Worm (Caenorhabditis elegans): ENCODE data around the gene ZC477.2.

Gene ZC477.2

DNA sequence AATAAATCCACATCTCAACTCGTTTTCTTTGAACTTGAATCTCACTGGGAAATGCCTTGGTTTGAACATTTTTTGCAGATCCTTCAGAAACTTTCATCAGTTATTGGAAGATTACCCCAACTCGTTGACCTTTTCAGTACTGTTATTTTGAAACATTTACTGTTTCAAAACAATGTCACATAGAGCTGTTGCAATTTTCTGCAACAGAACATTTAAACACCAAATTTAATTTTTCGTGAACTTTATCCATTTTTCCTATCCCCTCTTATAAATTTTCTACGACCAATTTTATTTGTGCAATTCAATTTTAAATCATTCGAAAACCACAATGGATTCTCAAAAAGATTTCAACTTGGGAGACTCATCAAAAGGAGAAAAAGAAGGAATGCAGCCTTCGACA, at the start of gene ZC477.2:
Gene ZC477.2 (plus strand): TSS at position 301 of the 400 bp plus-strand sequence.
- TF ChIP-seq pes-1 (GFP tag; IDR thresholded peaks at IDR 0.05) = no peak
- TF ChIP-seq B0310.2 (tag; optimal IDR thresholded peaks at IDR 0.05) = no peak
- no peak for TF ChIP-seq F13C5.2 (tag; optimal IDR thresholded peaks at IDR 0.05)
- TF ChIP-seq ceh-13 (GFP tag; optimal IDR thresholded peaks at IDR 0.05) = no peak
- no peak for TF ChIP-seq ceh-36 (tag; optimal IDR thresholded peaks at IDR 0.05)
- no peak for TF ChIP-seq aly-1 (tag; optimal IDR thresholded peaks at IDR 0.05)
- no peak for TF ChIP-seq ets-7 (tag; optimal IDR thresholded peaks at IDR 0.05)
- TF ChIP-seq ama-1 (optimal IDR thresholded peaks at IDR 0.05) = no peak
- no peak for TF ChIP-seq hnd-1 (tag; optimal IDR thresholded peaks at IDR 0.05)
- TF ChIP-seq tbx-11 (GFP tag; IDR thresholded peaks at IDR 0.05) = no peak
- TF ChIP-seq tra-4 (tag; optimal IDR thresholded peaks at IDR 0.05) = no peak
- TF ChIP-seq hmg-4 (GFP tag; optimal IDR thresholded peaks at IDR 0.05) = no peak
- TF ChIP-seq flt-1 (GFP tag; IDR thresholded peaks at IDR 0.05) = no peak
- TF ChIP-seq scrt-1 (GFP tag; IDR thresholded peaks at IDR 0.05) = no peak
- no peak for TF ChIP-seq sea-1 (GFP tag; conservative IDR thresholded peaks at IDR 0.05)
- TF ChIP-seq hmbx-1 (tag; optimal IDR thresholded peaks at IDR 0.05) = no peak
- TF ChIP-seq tbx-37 (GFP tag; conservative IDR thresholded peaks at IDR 0.05) = no peak

ce11 chrIV:7062697-7063096, 45.3 kb upstream of the ZC477.2 start:
- TF ChIP-seq hnd-1 (tag; optimal IDR thresholded peaks at IDR 0.05) (no peak), ets-7 (tag; optimal IDR thresholded peaks at IDR 0.05) (no peak), hmg-4 (GFP tag; optimal IDR thresholded peaks at IDR 0.05) (no peak), sea-1 (GFP tag; conservative IDR thresholded peaks at IDR 0.05) (no peak), tbx-37 (GFP tag; conservative IDR thresholded peaks at IDR 0.05) (no peak), B0310.2 (tag; optimal IDR thresholded peaks at IDR 0.05) (no peak), aly-1 (tag; optimal IDR thresholded peaks at IDR 0.05) (no peak), flt-1 (GFP tag; IDR thresholded peaks at IDR 0.05) (no peak), pes-1 (GFP tag; IDR thresholded peaks at IDR 0.05) (no peak), tra-4 (tag; optimal IDR thresholded peaks at IDR 0.05) (no peak), ceh-36 (tag; optimal IDR thresholded peaks at IDR 0.05) (no peak), hmbx-1 (tag; optimal IDR thresholded peaks at IDR 0.05) (no peak), F13C5.2 (tag; optimal IDR thresholded peaks at IDR 0.05) (no peak), scrt-1 (GFP tag; IDR thresholded peaks at IDR 0.05) (no peak), ceh-13 (GFP tag; optimal IDR thresholded peaks at IDR 0.05) (no peak), tbx-11 (GFP tag; IDR thresholded peaks at IDR 0.05) (no peak)

- no peak for TF ChIP-seq hmg-4 (GFP tag; optimal IDR thresholded peaks at IDR 0.05)
- no peak for TF ChIP-seq aly-1 (tag; optimal IDR thresholded peaks at IDR 0.05)
- TF ChIP-seq sea-1 (GFP tag; conservative IDR thresholded peaks at IDR 0.05) = no peak
- no peak for TF ChIP-seq scrt-1 (GFP tag; IDR thresholded peaks at IDR 0.05)
- TF ChIP-seq flt-1 (GFP tag; IDR thresholded peaks at IDR 0.05) = no peak
Measured at ce11 chrIV:7065022-7065421, 43.0 kb upstream of the ZC477.2 start, which contains the start of gene Y43B11AL.1. Gene Y43B11AL.1, plus strand, starts transcription at chrIV:7065322.

ce11 chrIV:7067446-7067845, 40.5 kb upstream of the ZC477.2 start:
- no peak for TF ChIP-seq pes-1 (GFP tag; IDR thresholded peaks at IDR 0.05)
- no peak for TF ChIP-seq B0310.2 (tag; optimal IDR thresholded peaks at IDR 0.05)
- TF ChIP-seq ceh-36 (tag; optimal IDR thresholded peaks at IDR 0.05) = no peak
- no peak for TF ChIP-seq ceh-13 (GFP tag; optimal IDR thresholded peaks at IDR 0.05)
- no peak for TF ChIP-seq ama-1 (optimal IDR thresholded peaks at IDR 0.05)
- TF ChIP-seq tbx-37 (GFP tag; conservative IDR thresholded peaks at IDR 0.05) = no peak
- TF ChIP-seq ets-7 (tag; optimal IDR thresholded peaks at IDR 0.05) = no peak
- TF ChIP-seq sea-1 (GFP tag; conservative IDR thresholded peaks at IDR 0.05) = no peak
- no peak for TF ChIP-seq tbx-11 (GFP tag; IDR thresholded peaks at IDR 0.05)
- TF ChIP-seq hmbx-1 (tag; optimal IDR thresholded peaks at IDR 0.05) = no peak
- no peak for TF ChIP-seq F13C5.2 (tag; optimal IDR thresholded peaks at IDR 0.05)
- no peak for TF ChIP-seq aly-1 (tag; optimal IDR thresholded peaks at IDR 0.05)
- no peak for TF ChIP-seq hnd-1 (tag; optimal IDR thresholded peaks at IDR 0.05)

DNA sequence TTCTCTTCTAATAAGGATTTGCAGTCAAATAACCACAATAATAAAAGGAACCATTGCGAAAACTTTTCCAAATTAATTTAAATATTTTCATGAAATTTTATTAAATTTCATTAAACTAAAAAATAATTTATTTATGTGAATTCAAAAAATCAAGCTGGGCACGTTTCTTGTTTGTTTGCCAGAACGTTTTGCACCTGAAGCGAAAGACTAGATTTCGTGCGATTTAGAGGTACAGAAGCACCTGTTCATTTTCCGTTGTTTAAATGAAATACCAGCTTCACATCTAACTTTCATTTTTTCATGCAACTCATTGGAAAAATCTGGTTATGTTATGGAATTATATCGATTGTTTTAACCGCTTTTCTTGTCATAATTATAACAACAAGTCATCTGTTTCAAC, 35.9 kb upstream of the ZC477.2 start, which contains the start of gene srg-48:
Gene srg-48 (plus strand): TSS at position 301 of the 400 bp plus-strand sequence.
- TF ChIP-seq flt-1 (GFP tag; IDR thresholded peaks at IDR 0.05) = no peak

- TF ChIP-seq aly-1 (tag; optimal IDR thresholded peaks at IDR 0.05) = no peak
- TF ChIP-seq pes-1 (GFP tag; IDR thresholded peaks at IDR 0.05) = no peak
- no peak for TF ChIP-seq flt-1 (GFP tag; IDR thresholded peaks at IDR 0.05)
- no peak for TF ChIP-seq tra-4 (tag; optimal IDR thresholded peaks at IDR 0.05)
Measured at ce11 chrIV:7075063-7075462, 32.9 kb upstream of the ZC477.2 start, which contains the start of gene srg-50. Gene srg-50, minus strand, starts transcription at chrIV:7075163.

DNA sequence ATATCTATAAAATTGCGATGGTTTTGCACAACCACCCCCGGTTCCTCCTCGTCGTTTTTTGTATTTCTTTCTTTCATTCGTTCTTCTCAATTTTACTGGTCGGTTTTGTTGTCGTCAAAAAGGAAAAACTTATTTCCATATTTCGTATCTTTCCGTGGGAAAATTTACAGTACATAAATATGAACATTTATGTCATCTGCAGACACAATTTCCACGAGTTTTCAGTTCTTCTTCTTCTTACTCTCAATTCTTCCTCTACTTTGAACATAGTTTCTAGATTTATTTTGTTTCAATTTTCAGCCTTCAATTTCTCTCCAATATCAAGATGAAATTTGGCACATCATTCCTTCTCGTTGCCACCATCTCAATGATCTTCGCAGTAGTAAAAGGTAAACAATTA, 26.8 kb upstream of the ZC477.2 start, which contains the start of gene Y43B11AR.1:
Gene Y43B11AR.1 (plus strand): TSS at position 301 of the 400 bp plus-strand sequence.
- TF ChIP-seq flt-1 (GFP tag; IDR thresholded peaks at IDR 0.05) = no peak

DNA sequence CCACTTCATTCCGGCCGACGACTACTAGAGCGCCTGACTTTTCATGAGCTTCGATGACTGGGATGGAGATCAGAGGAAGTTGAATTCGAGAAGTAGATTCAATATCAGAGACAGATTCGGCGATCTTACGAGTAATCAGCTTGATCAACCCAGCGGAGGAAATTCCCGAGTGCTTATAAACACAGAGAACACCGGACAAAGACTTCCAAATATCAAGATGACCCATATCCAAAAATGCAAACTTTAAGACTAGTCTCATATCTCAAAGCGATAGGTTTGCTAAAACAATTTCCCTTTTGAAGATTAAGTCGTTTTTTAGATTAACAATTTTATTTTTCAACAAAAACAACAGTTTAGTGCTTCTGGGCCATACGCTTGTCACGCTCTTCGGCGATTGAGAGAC, 24.6 kb upstream of the ZC477.2 start, which contains the start of gene Y43B11AR.3:
Gene Y43B11AR.3 (minus strand): TSS at position 335 of the 403 bp plus-strand sequence.
- TF ChIP-seq hmbx-1 (tag; optimal IDR thresholded peaks at IDR 0.05) (no peak), aly-1 (tag; optimal IDR thresholded peaks at IDR 0.05) (no peak), ceh-36 (tag; optimal IDR thresholded peaks at IDR 0.05) (no peak), F13C5.2 (tag; optimal IDR thresholded peaks at IDR 0.05) (no peak), sea-1 (GFP tag; conservative IDR thresholded peaks at IDR 0.05) (no peak), ama-1 (optimal IDR thresholded peaks at IDR 0.05) (no peak), tbx-11 (GFP tag; IDR thresholded peaks at IDR 0.05) (no peak), ceh-13 (GFP tag; optimal IDR thresholded peaks at IDR 0.05) (no peak), B0310.2 (tag; optimal IDR thresholded peaks at IDR 0.05) (no peak), ets-7 (tag; optimal IDR thresholded peaks at IDR 0.05) (no peak), hnd-1 (tag; optimal IDR thresholded peaks at IDR 0.05) (no peak)

Data from whole organism, early embryonic.